Worm (Caenorhabditis elegans): ENCODE results near the gene F01F1.2.

Gene F01F1.2

DNA sequence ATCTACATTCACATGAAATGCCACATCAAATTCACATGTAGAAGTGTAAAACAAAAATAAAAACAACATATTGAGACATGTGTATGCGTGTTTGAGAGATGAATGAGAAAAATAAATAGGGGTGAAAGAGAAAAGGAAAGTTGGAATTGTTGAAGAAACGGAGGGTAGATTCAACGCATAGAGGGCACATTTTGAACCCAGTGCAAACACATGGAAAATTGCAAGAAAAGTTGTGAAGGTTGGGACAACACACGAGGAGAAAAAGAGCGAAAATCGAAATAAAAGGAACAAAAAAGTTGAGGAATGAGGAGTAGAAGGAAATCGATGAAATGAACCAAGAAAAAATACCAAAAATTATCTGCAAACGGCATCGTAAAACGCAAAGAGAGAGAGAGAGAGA is 38.8 kb upstream of the F01F1.2 start:
- no peak for TF ChIP-seq jun-1 (tag; optimal IDR thresholded peaks at IDR 0.05)
- no peak for TF ChIP-seq ceh-88 (GFP tag; IDR thresholded peaks at IDR 0.05)
- no peak for TF ChIP-seq zag-1 (tag; optimal IDR thresholded peaks at IDR 0.05)
- TF ChIP-seq pqm-1 (tag; optimal IDR thresholded peaks at IDR 0.05): no peak
- no peak for TF ChIP-seq ceh-90 (tag; optimal IDR thresholded peaks at IDR 0.05)
- no peak for TF ChIP-seq xbp-1 (tag; optimal IDR thresholded peaks at IDR 0.05)
- TF ChIP-seq blmp-1 (tag; optimal IDR thresholded peaks at IDR 0.05): peak; percentile 57
- TF ChIP-seq dpl-1 (GFP tag; optimal IDR thresholded peaks at IDR 0.05): no peak
- no peak for TF ChIP-seq irx-1 (tag; optimal IDR thresholded peaks at IDR 0.05)
- TF ChIP-seq swsn-7 (tag; optimal IDR thresholded peaks at IDR 0.05): no peak
- TF ChIP-seq lin-14 (GFP tag; optimal IDR thresholded peaks at IDR 0.05): peak; percentile 9
- TF ChIP-seq dsc-1 (tag; optimal IDR thresholded peaks at IDR 0.05): peak; percentile 57

DNA sequence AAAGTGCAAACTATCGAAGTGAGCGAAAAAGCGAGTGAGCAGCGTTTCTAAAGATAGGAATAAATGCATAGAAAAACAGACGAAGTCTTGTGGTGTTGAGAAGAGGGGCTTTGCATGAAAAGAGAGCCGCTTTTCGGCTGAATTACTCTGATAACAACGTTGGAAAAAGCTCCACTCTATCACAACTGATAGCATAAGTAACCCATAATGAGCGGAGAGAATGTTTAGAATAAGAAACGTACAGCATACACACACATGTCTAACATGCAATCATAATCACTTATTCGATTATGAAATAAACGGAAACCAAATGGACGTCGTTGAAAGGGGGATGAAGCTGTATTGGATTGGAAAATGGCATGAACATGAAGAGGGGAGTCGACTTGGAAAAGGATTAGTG is 38.1 kb upstream of the F01F1.2 start:
- TF ChIP-seq aly-2 (tag; optimal IDR thresholded peaks at IDR 0.05) (no peak), lsy-2 (tag; optimal IDR thresholded peaks at IDR 0.05) (peak in 1 of 2 experiments; percentile 11), lin-15B (tag; optimal IDR thresholded peaks at IDR 0.05) (no peak), fkh-8 (tag; optimal IDR thresholded peaks at IDR 0.05) (peak; percentile 16), nhr-90 (tag; optimal IDR thresholded peaks at IDR 0.05; ENCODE audit: poor library complexity) (no peak), efl-1 (optimal IDR thresholded peaks at IDR 0.05) (no peak), efl-1 (GFP tag; optimal IDR thresholded peaks at IDR 0.05 in 1 of 2) (no peak), unc-98 (GFP tag; IDR thresholded peaks at IDR 0.05) (no peak), ces-1 (GFP tag; optimal IDR thresholded peaks at IDR 0.05) (no peak), ceh-63 (GFP tag; optimal IDR thresholded peaks at IDR 0.05) (no peak), pax-3 (tag; optimal IDR thresholded peaks at IDR 0.05) (peak; percentile 20), pqm-1 (tag; optimal IDR thresholded peaks at IDR 0.05) (peak; percentile 72), nhr-20 (tag; optimal IDR thresholded peaks at IDR 0.05) (no peak), hlh-17 (GFP tag; optimal IDR thresholded peaks at IDR 0.05; ENCODE audit: borderline replicate concordance) (no peak), dpl-1 (GFP tag; optimal IDR thresholded peaks at IDR 0.05) (peak in 1 of 3 experiments; percentile 3), unc-86 (tag; optimal IDR thresholded peaks at IDR 0.05) (no peak), ceh-82 (tag; optimal IDR thresholded peaks at IDR 0.05) (no peak), nhr-71 (tag; optimal IDR thresholded peaks at IDR 0.05) (peak; percentile 6), nhr-12 (tag; optimal IDR thresholded peaks at IDR 0.05) (no peak), nhr-47 (tag; optimal IDR thresholded peaks at IDR 0.05) (peak; percentile 23), mdl-1 (tag; optimal IDR thresholded peaks at IDR 0.05) (no peak), elt-2 (tag; optimal IDR thresholded peaks at IDR 0.05) (peak; percentile 11), egl-13 (tag; optimal IDR thresholded peaks at IDR 0.05) (peak; percentile 11), nhr-11 (tag; optimal IDR thresholded peaks at IDR 0.05) (no peak), sptf-1 (tag; optimal IDR thresholded peaks at IDR 0.05) (no peak), lin-14 (GFP tag; optimal IDR thresholded peaks at IDR 0.05) (peak; percentile 7), nhr-19 (GFP tag; conservative IDR thresholded peaks at IDR 0.05) (no peak), ets-5 (GFP tag; IDR thresholded peaks at IDR 0.05) (no peak), nhr-77 (tag; optimal IDR thresholded peaks at IDR 0.05) (no peak), rnt-1 (tag; optimal IDR thresholded peaks at IDR 0.05) (no peak), zag-1 (tag; optimal IDR thresholded peaks at IDR 0.05) (no peak), egl-27 (tag; optimal IDR thresholded peaks at IDR 0.05) (no peak), mab-9 (GFP tag; IDR thresholded peaks at IDR 0.05) (no peak), nhr-84 (tag; optimal IDR thresholded peaks at IDR 0.05) (no peak), lin-13 (GFP tag; optimal IDR thresholded peaks at IDR 0.05) (no peak), ceh-8 (GFP tag; optimal IDR thresholded peaks at IDR 0.05) (no peak), Y116A8C.19 (tag; optimal IDR thresholded peaks at IDR 0.05; ENCODE audit: borderline replicate concordance) (no peak), irx-1 (tag; optimal IDR thresholded peaks at IDR 0.05) (no peak), grh-1 (GFP tag; IDR thresholded peaks at IDR 0.05) (no peak), mep-1 (tag; optimal IDR thresholded peaks at IDR 0.05) (no peak), ama-1 (optimal IDR thresholded peaks at IDR 0.05) (peak; percentile 13), jun-1 (tag; optimal IDR thresholded peaks at IDR 0.05) (peak; percentile 16), aha-1 (tag; optimal IDR thresholded peaks at IDR 0.05) (no peak), fkh-4 (tag; optimal IDR thresholded peaks at IDR 0.05; ENCODE audit: borderline replicate concordance) (no peak), skn-1 (tag; optimal IDR thresholded peaks at IDR 0.05) (no peak), unc-30 (tag; optimal IDR thresholded peaks at IDR 0.05) (no peak)
